Fruit fly (Drosophila melanogaster): ENCODE data around the gene wisp.

DNA sequence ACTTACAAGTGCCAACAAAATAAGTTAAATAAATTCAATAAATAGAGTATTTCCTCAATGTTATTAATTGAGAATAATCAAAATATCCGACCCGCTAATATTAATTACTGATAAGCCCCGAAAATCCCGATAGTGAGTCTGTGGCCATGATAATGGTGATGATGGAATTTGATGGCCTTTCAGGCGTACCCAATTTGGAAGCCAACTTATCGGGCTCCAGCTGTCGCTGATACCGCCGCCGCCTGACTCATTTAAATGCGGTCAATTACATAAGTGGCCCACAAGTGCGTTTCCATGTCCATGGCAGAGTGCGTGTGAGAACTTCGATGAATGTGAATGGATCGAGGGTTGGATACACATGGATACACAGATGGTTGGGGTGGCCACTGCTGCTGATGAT is 9.6 kb upstream of the wisp start:
- TF ChIP-seq CG32121 (GFP tag; IDR thresholded peaks at IDR 0.05) (no peak), CG15710 (tag; optimal IDR thresholded peaks at IDR 0.05) (no peak), CG12605 (GFP tag; IDR thresholded peaks at IDR 0.05) (no peak), Pif1A (GFP tag; optimal IDR thresholded peaks at IDR 0.05) (no peak), CG10348 (GFP tag; IDR thresholded peaks at IDR 0.05) (no peak)

Measured in whole organism, pupa.